Worm (Caenorhabditis elegans): ENCODE measurements around the gene F09E5.16.

DNA sequence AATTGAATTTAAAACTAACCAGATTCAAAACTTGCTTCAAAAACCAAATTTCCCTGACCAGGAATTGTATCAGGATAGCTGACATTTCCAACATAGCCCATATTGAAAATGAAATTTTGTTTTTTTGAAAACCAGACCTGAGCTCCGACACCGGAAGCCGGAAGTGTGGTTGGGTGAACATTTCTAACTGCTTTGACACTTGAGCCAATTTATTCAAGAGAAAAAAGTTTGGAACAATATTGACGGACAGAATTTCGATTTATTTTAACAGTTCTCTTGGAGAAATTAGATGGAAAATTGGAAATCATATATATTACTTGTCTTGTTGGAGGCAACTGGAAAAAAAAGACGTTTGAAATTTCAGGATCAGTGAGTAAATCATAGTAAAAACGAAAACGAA, 21.7 kb upstream of the F09E5.16 start, which contains the start of gene ccpp-6:
- TF ChIP-seq tab-1 (GFP tag; IDR thresholded peaks at IDR 0.05) (no peak), T22C8.4 (GFP tag; IDR thresholded peaks at IDR 0.05) (no peak), ztf-23 (GFP tag; IDR thresholded peaks at IDR 0.05) (no peak), ztf-29 (GFP tag; IDR thresholded peaks at IDR 0.05) (no peak), flt-1 (GFP tag; IDR thresholded peaks at IDR 0.05) (no peak), med-1 (GFP tag; optimal IDR thresholded peaks at IDR 0.05; ENCODE audit: insufficient read depth) (no peak)
